Fruit fly (Drosophila melanogaster) whole organism, pupa: ENCODE data around the gene SclA.

Experiments
- CG13204 ChIP-seq: fragments of 200-800 bp; sonication (Bioruptor generic); optimal IDR thresholded peaks from 2 replicates; lab custom pipeline; 2018; ENCODE audit warnings: missing biosample characterization, mild to moderate bottlenecking, missing genetic modification characterization, moderate library complexity
- CG14655 ChIP-seq: fragments of 200-800 bp; sonication (Bioruptor generic); optimal IDR thresholded peaks from 3 replicates; lab custom pipeline; 2017; ENCODE audit warnings: mild to moderate bottlenecking, missing biosample characterization, missing genetic modification reagents, missing genetic modification characterization
- CG17806 ChIP-seq: fragments of 200-800 bp; sonication (Bioruptor generic); optimal IDR thresholded peaks from 2 replicates; lab custom pipeline; 2018; ENCODE audit warnings: missing biosample characterization, mild to moderate bottlenecking, missing genetic modification characterization, moderate library complexity
- CG4496 ChIP-seq: fragments of 200-800 bp; sonication (Bioruptor generic); IDR thresholded peaks from 3 replicates; pipeline ENCODE4 v1.3.6; 2022; ENCODE audit warnings: missing biosample characterization, missing genetic modification characterization
- CG8301 ChIP-seq: fragments of 200-800 bp; sonication (Bioruptor generic); optimal IDR thresholded peaks from 2 replicates; lab custom pipeline; 2018; ENCODE audit warnings: missing biosample characterization, mild to moderate bottlenecking, missing genetic modification characterization
- D1 ChIP-seq: fragments of 200-800 bp; sonication (Bioruptor generic); optimal IDR thresholded peaks from 2 replicates; lab custom pipeline; 2018; ENCODE audit warnings: missing biosample characterization, mild to moderate bottlenecking, missing genetic modification characterization, moderate library complexity
- EcR ChIP-seq: fragments of 200-800 bp; sonication (Bioruptor generic); optimal IDR thresholded peaks from 3 replicates; lab custom pipeline; 2019; ENCODE audit warnings: missing biosample characterization, missing genetic modification characterization, mild to moderate bottlenecking, moderate library complexity, missing genetic modification reagents
- Ets98B ChIP-seq: fragments of 200-800 bp; sonication (Bioruptor generic); IDR thresholded peaks from 2 replicates; pipeline ENCODE4 v1.3.6; 2022; ENCODE audit warnings: missing biosample characterization, missing genetic modification characterization
- Pif1B ChIP-seq: fragments of 200-800 bp; sonication (Bioruptor generic); optimal IDR thresholded peaks from 3 replicates; lab custom pipeline; 2016; ENCODE audit warnings: missing biosample characterization, missing genetic modification characterization
- Snoo ChIP-seq: fragments of 200-800 bp; sonication (Bioruptor generic); optimal IDR thresholded peaks from 3 replicates; lab custom pipeline; 2017; ENCODE audit warnings: missing biosample characterization, mild to moderate bottlenecking, missing genetic modification characterization, inconsistent platforms
- fd96Ca ChIP-seq: fragments of 200-800 bp; sonication (Bioruptor generic); IDR thresholded peaks from 3 replicates; pipeline ENCODE4 v1.3.6; 2022; ENCODE audit warnings: missing biosample characterization, missing genetic modification characterization
- rn ChIP-seq: fragments of 200-800 bp; sonication (Bioruptor generic); IDR thresholded peaks from 2 replicates; pipeline ENCODE4 v1.3.6; 2022; ENCODE audit warnings: missing biosample characterization, missing genetic modification characterization

- no peak for TF ChIP-seq rn (GFP tag; lab: Robert Waterston, UW)
- TF ChIP-seq EcR (GFP tag; lab: Kevin White, UChicago): no peak
- TF ChIP-seq CG8301 (tag; lab: Kevin White, UChicago): no peak
- no peak for TF ChIP-seq Snoo
- no peak for TF ChIP-seq Pif1B
- TF ChIP-seq CG13204 (GFP tag; lab: Kevin White, UChicago): no peak
- no peak for TF ChIP-seq CG17806 (tag; lab: Kevin White, UChicago)
- no peak for TF ChIP-seq CG14655 (GFP tag; lab: Kevin White, UChicago)
- TF ChIP-seq Ets98B: no peak
- no peak for TF ChIP-seq D1 (tag; lab: Kevin White, UChicago)
- TF ChIP-seq CG4496: no peak
- no peak for TF ChIP-seq fd96Ca (GFP tag; lab: Robert Waterston, UW)
These were observed 3.4 kb upstream of the SclA start, which contains the start of gene CG13282 for dm6 chr2L:16834402-16834801.
